Worm (Caenorhabditis elegans) whole organism, late embryonic: ENCODE measurements around the gene F02C9.2.

ENCODE experiments used
- K02D7.2 ChIP-seq: sonication (generic microtip); optimal IDR thresholded peaks from 2 replicates; lab custom pipeline; 2017; ENCODE audit warnings: mild to moderate bottlenecking, missing genetic modification characterization, missing compliant biosample characterization
- ceh-24 ChIP-seq: sonication (generic microtip); optimal IDR thresholded peaks from 2 replicates; lab custom pipeline; 2016; ENCODE audit warnings: mild to moderate bottlenecking, missing genetic modification characterization, missing compliant biosample characterization
- dve-1 ChIP-seq: sonication (generic microtip); optimal IDR thresholded peaks from 2 replicates; lab custom pipeline; 2017; ENCODE audit warnings: antibody characterized with exemption, mild to moderate bottlenecking, missing genetic modification characterization, missing compliant biosample characterization
- ets-4 ChIP-seq: sonication (generic microtip); optimal IDR thresholded peaks from 2 replicates; lab custom pipeline; 2016; ENCODE audit warnings: missing genetic modification characterization, missing compliant biosample characterization
- pat-9 ChIP-seq: fragments of 200-800 bp; sonication (Bioruptor generic); optimal IDR thresholded peaks from 2 replicates; lab custom pipeline; 2018; ENCODE audit warnings: mild to moderate bottlenecking, missing genetic modification characterization, moderate library complexity, missing compliant biosample characterization
- pha-2 ChIP-seq: sonication (generic microtip); optimal IDR thresholded peaks from 2 replicates; lab custom pipeline; 2017; ENCODE audit warnings: mild to moderate bottlenecking, missing genetic modification characterization, missing compliant biosample characterization

- TF ChIP-seq pha-2 (tag; lab: Kevin White, UChicago) (no peak), K02D7.2 (tag; lab: Kevin White, UChicago) (no peak), pat-9 (tag; lab: Kevin White, UChicago) (no peak), ceh-24 (tag; lab: Kevin White, UChicago) (no peak), ets-4 (tag; lab: Kevin White, UChicago) (no peak), dve-1 (tag; lab: Kevin White, UChicago) (no peak)
Observed at ce11 chrV:3145241-3145640, 11.7 kb downstream of the F02C9.2 start.
